Worm (Caenorhabditis elegans): ENCODE results near the gene F59B8.1.

ce11 chrIV:9467418-9467817 is 39.4 kb downstream of the F59B8.1 start, which contains the start of gene F38E11.6:
- no peak for TF ChIP-seq tbx-7 (tag; optimal IDR thresholded peaks at IDR 0.05)
- TF ChIP-seq ceh-19 (GFP tag; optimal IDR thresholded peaks at IDR 0.05) = no peak
- TF ChIP-seq ama-1 (optimal IDR thresholded peaks at IDR 0.05) = no peak
- TF ChIP-seq elt-2 (tag; optimal IDR thresholded peaks at IDR 0.05) = no peak
- TF ChIP-seq pqm-1 (tag; optimal IDR thresholded peaks at IDR 0.05) = no peak
- no peak for TF ChIP-seq dve-1 (tag; optimal IDR thresholded peaks at IDR 0.05)
- TF ChIP-seq syd-9 (tag; optimal IDR thresholded peaks at IDR 0.05) = no peak

Data from whole organism, late embryonic.